Fruit fly (Drosophila melanogaster): ENCODE measurements around the gene CG10214.

The CG10214 gene

DNA sequence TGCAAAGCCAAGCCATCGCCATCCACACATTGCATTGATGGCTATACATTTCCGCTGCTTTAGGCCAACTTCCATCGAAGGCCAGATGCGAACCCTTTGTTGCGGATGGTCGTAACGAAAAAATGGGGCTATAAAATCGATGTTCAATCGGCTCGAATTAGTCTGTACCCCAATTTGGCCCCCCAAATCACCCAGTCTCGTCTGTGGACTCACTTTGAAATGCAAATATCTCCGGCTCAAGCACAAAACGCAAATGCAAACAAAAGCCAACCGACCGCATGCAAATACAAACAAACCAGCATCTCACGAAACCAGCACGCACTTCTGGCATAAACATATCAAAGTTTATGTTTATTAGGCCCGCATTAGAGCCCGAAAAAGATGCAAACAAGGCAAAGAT, 30.9 kb downstream of the CG10214 start:
- TF ChIP-seq fd85E (GFP tag; optimal IDR thresholded peaks at IDR 0.05) (no peak), fkh (GFP tag; optimal IDR thresholded peaks at IDR 0.05) (peak; percentile 56)

DNA sequence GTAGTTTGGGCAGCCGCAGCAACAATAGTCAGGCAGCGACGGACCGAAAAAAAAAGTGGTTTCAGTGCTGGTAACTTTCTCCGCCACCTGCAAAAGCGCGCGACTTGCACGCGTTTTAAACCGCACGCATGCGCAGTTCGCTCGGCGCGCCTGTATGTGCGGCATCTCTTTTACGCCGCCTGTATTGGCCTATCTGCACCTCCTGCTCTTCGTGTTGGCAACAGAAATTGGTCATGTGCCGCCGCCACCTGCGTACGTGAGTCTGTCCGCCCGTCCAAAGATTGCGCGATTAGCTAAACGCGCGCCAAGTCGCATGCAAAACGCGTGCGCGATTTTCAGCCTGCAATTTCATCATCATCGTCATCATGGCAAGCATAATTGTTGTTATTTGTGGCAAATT, 31.6 kb downstream of the CG10214 start:
- TF ChIP-seq topi (GFP tag; optimal IDR thresholded peaks at IDR 0.05): no peak
- TF ChIP-seq achi (GFP tag; optimal IDR thresholded peaks at IDR 0.05): no peak
- peak; percentile 36 for TF ChIP-seq Eip78C (GFP tag)
- peak in 1 of 2 experiments; percentile 11 for TF ChIP-seq ss (GFP tag; optimal IDR thresholded peaks at IDR 0.05)
- TF ChIP-seq CG6163 (GFP tag; IDR thresholded peaks at IDR 0.05): 0 out of 3 replicates have a peak, but pooled peaks have one; percentile 10
- TF ChIP-seq fd59A (GFP tag; optimal IDR thresholded peaks at IDR 0.05): no peak
- no peak for TF ChIP-seq Hr4 (GFP tag; optimal IDR thresholded peaks at IDR 0.05)

DNA sequence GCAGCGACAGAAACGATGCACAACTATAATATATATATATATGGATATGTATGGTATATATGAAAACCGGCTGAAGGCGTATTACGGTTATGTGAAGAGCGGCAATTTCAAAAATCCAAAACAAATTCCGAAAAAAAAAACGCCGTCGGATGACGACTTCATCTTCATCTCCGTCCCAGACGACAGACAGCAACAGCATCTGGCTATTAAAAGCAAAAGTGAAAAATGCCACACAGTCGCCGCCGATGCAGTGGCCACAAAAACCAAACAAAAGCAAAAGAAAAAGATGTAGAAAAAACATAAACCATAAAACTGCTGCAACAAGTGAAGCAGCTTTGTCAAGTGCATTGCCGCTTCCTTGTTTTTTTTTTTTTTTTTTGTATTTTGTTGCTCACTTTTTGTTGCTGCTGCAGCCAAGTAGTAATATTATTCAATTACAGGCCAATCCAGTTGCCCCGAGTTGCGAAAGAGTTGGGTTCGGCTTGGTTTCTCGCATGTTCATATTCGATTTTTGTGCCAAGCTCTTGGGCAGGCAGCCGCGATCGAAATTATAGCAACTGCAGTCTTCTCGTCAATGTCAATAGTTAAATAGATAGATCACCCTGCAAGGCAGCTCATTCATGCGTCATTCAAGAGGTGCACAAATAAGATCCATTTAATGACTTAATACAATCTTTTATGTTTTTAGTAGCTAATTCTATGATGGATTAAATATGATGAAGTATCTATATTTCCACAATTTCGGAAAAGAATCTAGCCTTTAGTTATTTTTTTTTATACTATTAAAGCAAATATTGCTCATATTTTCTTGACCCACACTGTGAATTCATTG, 32.5 kb downstream of the CG10214 start:
- TF ChIP-seq CG16779 (tag; optimal IDR thresholded peaks at IDR 0.05) (peak; percentile 52), CG31627 (GFP tag; optimal IDR thresholded peaks at IDR 0.05) (no peak), CG3919 (GFP tag; optimal IDR thresholded peaks at IDR 0.05) (no peak), CG6808 (GFP tag; optimal IDR thresholded peaks at IDR 0.05) (peak; percentile 14), CG4318 (GFP tag; optimal IDR thresholded peaks at IDR 0.05) (peak; percentile 29), ss (GFP tag; optimal IDR thresholded peaks at IDR 0.05) (peak; percentile 15 to 44), spab (GFP tag; optimal IDR thresholded peaks at IDR 0.05) (peak; percentile 26), CG15336 (GFP tag; IDR thresholded peaks at IDR 0.05) (peak; percentile 62), Hr4 (GFP tag; optimal IDR thresholded peaks at IDR 0.05) (peak; percentile 69), Lpt (GFP tag; optimal IDR thresholded peaks at IDR 0.05) (peak; percentile 19), fd59A (GFP tag; optimal IDR thresholded peaks at IDR 0.05) (no peak), lz (GFP tag; optimal IDR thresholded peaks at IDR 0.05) (no peak), CG8632 (GFP tag; optimal IDR thresholded peaks at IDR 0.05) (peak; percentile 19), CG8119 (GFP tag; IDR thresholded peaks at IDR 0.05) (peak; percentile 72), CG9139 (GFP tag; optimal IDR thresholded peaks at IDR 0.05) (peak; percentile 28), dac (GFP tag; optimal IDR thresholded peaks at IDR 0.05) (peak; percentile 21), OdsH (GFP tag; optimal IDR thresholded peaks at IDR 0.05) (peak; percentile 26), CG6163 (GFP tag; IDR thresholded peaks at IDR 0.05) (0 out of 3 replicates have a peak, but pooled peaks have one; percentile 36), Eip78C (GFP tag) (peak; percentile 61), net (GFP tag; optimal IDR thresholded peaks at IDR 0.05) (peak; percentile 38), CG6276 (GFP tag; optimal IDR thresholded peaks at IDR 0.05) (peak; percentile 71), salr (GFP tag; optimal IDR thresholded peaks at IDR 0.05) (peak in 1 of 2 experiments; percentile 38), eg (GFP tag; IDR thresholded peaks at IDR 0.05) (peak; percentile 65), CG6854 (GFP tag; optimal IDR thresholded peaks at IDR 0.05) (no peak), pdm3 (GFP tag; optimal IDR thresholded peaks at IDR 0.05) (peak; percentile 23), Sox14 (GFP tag; optimal IDR thresholded peaks at IDR 0.05) (no peak), achi (GFP tag; optimal IDR thresholded peaks at IDR 0.05) (peak; percentile 40), CG6792 (GFP tag; optimal IDR thresholded peaks at IDR 0.05) (peak; percentile 40), dsx (GFP tag; optimal IDR thresholded peaks at IDR 0.05; ENCODE audit: poor library complexity, severe bottlenecking) (peak; percentile 32), CG32006 (GFP tag; optimal IDR thresholded peaks at IDR 0.05) (peak; percentile 76), CG34406 (GFP tag; optimal IDR thresholded peaks at IDR 0.05) (peak; percentile 35), fd85E (GFP tag; optimal IDR thresholded peaks at IDR 0.05) (no peak), Eip75B (GFP tag; optimal IDR thresholded peaks at IDR 0.05) (peak; percentile 37)
